Fruit fly (Drosophila melanogaster) whole organism, adult: ENCODE measurements around the gene Obp18a.

Source experiments
- CG14711 ChIP-seq: fragments of 200-800 bp; sonication (Bioruptor generic); optimal IDR thresholded peaks from 2 replicates; lab custom pipeline; 2018; ENCODE audit warnings: missing biosample characterization, mild to moderate bottlenecking, missing genetic modification characterization, moderate library complexity
- CG1620 ChIP-seq: fragments of 200-800 bp; sonication (Bioruptor generic); optimal IDR thresholded peaks from 2 replicates; lab custom pipeline; 2016; ENCODE audit warnings: missing biosample characterization, missing genetic modification characterization
- CG5204 ChIP-seq: fragments of 200-800 bp; sonication (Bioruptor generic); optimal IDR thresholded peaks from 2 replicates; lab custom pipeline; 2016; ENCODE audit warnings: missing biosample characterization, missing genetic modification characterization
- CG7101 ChIP-seq: fragments of 200-800 bp; sonication (Bioruptor generic); optimal IDR thresholded peaks from 2 replicates; lab custom pipeline; 2018; ENCODE audit warnings: missing biosample characterization, mild to moderate bottlenecking, missing genetic modification characterization, moderate library complexity
- Clk ChIP-seq: fragments of 200-800 bp; sonication (Bioruptor generic); optimal IDR thresholded peaks from 2 replicates; lab custom pipeline; 2017; ENCODE audit warnings: missing biosample characterization, missing genetic modification characterization
- Crg-1 ChIP-seq: fragments of 200-800 bp; sonication (Bioruptor generic); optimal IDR thresholded peaks from 2 replicates; lab custom pipeline; 2016; ENCODE audit warnings: missing biosample characterization, missing genetic modification characterization
- Hr96 ChIP-seq: fragments of 200-800 bp; sonication (Bioruptor generic); optimal IDR thresholded peaks from 2 replicates; lab custom pipeline; 2016; ENCODE audit warnings: missing biosample characterization, missing genetic modification characterization
- Mnt ChIP-seq: fragments of 200-800 bp; sonication (Bioruptor generic); optimal IDR thresholded peaks from 2 replicates; lab custom pipeline; 2016; ENCODE audit warnings: missing biosample characterization, mild to moderate bottlenecking, missing genetic modification characterization
- bab1 ChIP-seq: fragments of 200-800 bp; sonication (Bioruptor generic); optimal IDR thresholded peaks from 3 replicates; lab custom pipeline; 2019; ENCODE audit warnings: missing biosample characterization, mild to moderate bottlenecking, missing genetic modification characterization, moderate library complexity
- cic ChIP-seq: fragments of 200-800 bp; sonication (Bioruptor generic); optimal IDR thresholded peaks from 2 replicates; lab custom pipeline; 2017; ENCODE audit warnings: missing biosample characterization, mild to moderate bottlenecking, missing genetic modification characterization, moderate library complexity
- cnc ChIP-seq, 2 experiments: fragments of >200 bp; optimal IDR thresholded peaks; 2 replicates each; lab custom pipeline; 2017
- kay ChIP-seq: fragments of 200-800 bp; sonication (Bioruptor generic); peaks from one replicate; lab custom pipeline; 2016; ENCODE audit warnings: missing biosample characterization, missing genetic modification characterization, borderline replicate concordance
- ovo ChIP-seq: fragments of 200-800 bp; sonication (Bioruptor generic); optimal IDR thresholded peaks from 2 replicates; lab custom pipeline; 2016; ENCODE audit warnings: missing biosample characterization, missing genetic modification characterization

DNA sequence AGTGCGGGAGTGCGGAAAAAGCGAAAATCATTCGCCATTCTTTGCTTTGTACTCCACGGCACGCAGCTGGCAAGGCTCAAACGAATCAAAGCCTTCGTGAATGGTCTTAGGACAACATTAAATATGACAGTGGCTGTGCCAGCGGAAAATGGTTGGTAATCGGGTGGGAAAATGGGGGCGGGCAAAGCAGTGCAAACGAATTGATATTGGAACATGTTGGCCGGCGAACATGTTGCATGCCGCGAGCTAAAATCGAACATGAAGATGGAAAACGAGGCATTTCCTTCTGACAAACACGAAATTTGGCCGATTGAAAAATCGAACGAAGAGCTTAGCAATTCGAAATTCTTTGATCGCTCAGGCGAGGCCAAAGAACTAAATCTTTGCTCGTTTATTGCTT lies 39.5 kb downstream of the Obp18a start:
- TF ChIP-seq CG1620 (no peak), Clk (no peak), CG14711 (tag; lab: Kevin White, UChicago) (no peak), kay (GFP tag; lab: Kevin White, UChicago) (no peak), CG5204 (GFP tag; lab: Kevin White, UChicago) (no peak), Crg-1 (GFP tag; lab: Kevin White, UChicago) (no peak), ovo (no peak), Mnt (GFP tag; lab: Kevin White, UChicago) (no peak), Hr96 (GFP tag; lab: Kevin White, UChicago) (no peak), cic (GFP tag; lab: Kevin White, UChicago) (no peak), CG7101 (no peak), bab1 (no peak), cnc (optimal IDR thresholded peaks at IDR 0.05; lab: Kevin White, UChicago) (no peak)
